Worm (Caenorhabditis elegans): ENCODE data around the gene npa-1.

- no peak for TF ChIP-seq elt-1 (tag; optimal IDR thresholded peaks at IDR 0.05; ENCODE audit: borderline replicate concordance, insufficient read depth)
- no peak for TF ChIP-seq mab-5 (tag; optimal IDR thresholded peaks at IDR 0.05)
Measured at ce11 chrV:7110370-7110769, 34.8 kb downstream of the npa-1 start.

Data from whole organism, mixed stage, embryonic.